Worm (Caenorhabditis elegans) whole organism, late embryonic: ENCODE data around the gene rps-22.

Experiments used
- F13H6.1 ChIP-seq: sonication (generic microtip); optimal IDR thresholded peaks from 2 replicates; lab custom pipeline; 2016; ENCODE audit warnings: missing genetic modification characterization, missing compliant biosample characterization
- K02D7.2 ChIP-seq: sonication (generic microtip); optimal IDR thresholded peaks from 2 replicates; lab custom pipeline; 2017; ENCODE audit warnings: mild to moderate bottlenecking, missing genetic modification characterization, missing compliant biosample characterization
- T23F11.4 ChIP-seq: fragments of 200-800 bp; sonication (Bioruptor generic); optimal IDR thresholded peaks from 2 replicates; lab custom pipeline; 2018; ENCODE audit warnings: mild to moderate bottlenecking, missing genetic modification characterization, missing compliant biosample characterization
- ceh-18 ChIP-seq: sonication (generic microtip); optimal IDR thresholded peaks from 2 replicates; lab custom pipeline; 2016; ENCODE audit warnings: missing genetic modification characterization, missing compliant biosample characterization
- ceh-19 ChIP-seq: fragments of 200-800 bp; sonication (Bioruptor generic); optimal IDR thresholded peaks from 2 replicates; lab custom pipeline; 2018; ENCODE audit warnings: mild to moderate bottlenecking, missing genetic modification characterization, missing compliant biosample characterization
- ceh-2 ChIP-seq: sonication (generic microtip); optimal IDR thresholded peaks from 2 replicates; lab custom pipeline; 2016; ENCODE audit warnings: missing genotype, missing genetic modification characterization, missing compliant biosample characterization
- ceh-22 ChIP-seq: sonication (generic microtip); optimal IDR thresholded peaks from 2 replicates; lab custom pipeline; 2017; ENCODE audit warnings: missing biosample characterization, missing genetic modification characterization
- ceh-31 ChIP-seq: sonication (generic microtip); optimal IDR thresholded peaks from 2 replicates; lab custom pipeline; 2016; ENCODE audit warnings: missing genetic modification characterization, missing compliant biosample characterization
- ceh-34 ChIP-seq: sonication (generic microtip); optimal IDR thresholded peaks from 2 replicates; lab custom pipeline; 2016; ENCODE audit warnings: mild to moderate bottlenecking, missing genetic modification characterization, missing compliant biosample characterization
- ceh-45 ChIP-seq: fragments of 200-800 bp; sonication (Bioruptor generic); IDR thresholded peaks from 2 replicates; pipeline ENCODE4 v1.3.6; 2022; ENCODE audit warnings: missing genetic modification reagents, missing genetic modification characterization, missing compliant biosample characterization
- ceh-48 ChIP-seq: sonication (generic microtip); optimal IDR thresholded peaks from 2 replicates; lab custom pipeline; 2016; ENCODE audit warnings: missing genetic modification characterization, inconsistent platforms, missing compliant biosample characterization
- ceh-6 ChIP-seq: fragments of 200-800 bp; sonication (Bioruptor generic); optimal IDR thresholded peaks from 2 replicates; lab custom pipeline; 2018; ENCODE audit warnings: mild to moderate bottlenecking, missing genetic modification characterization, missing compliant biosample characterization
- dmd-4 ChIP-seq: sonication (generic microtip); optimal IDR thresholded peaks from 2 replicates; lab custom pipeline; 2016; ENCODE audit warnings: borderline replicate concordance, missing genetic modification characterization, missing compliant biosample characterization
- dve-1 ChIP-seq: sonication (generic microtip); optimal IDR thresholded peaks from 2 replicates; lab custom pipeline; 2017; ENCODE audit warnings: antibody characterized with exemption, mild to moderate bottlenecking, missing genetic modification characterization, missing compliant biosample characterization
- elt-2 ChIP-seq: sonication (generic microtip); optimal IDR thresholded peaks from 2 replicates; lab custom pipeline; 2016; ENCODE audit warnings: missing genetic modification reagents, missing genetic modification characterization, missing compliant biosample characterization
- elt-4 ChIP-seq: sonication (generic microtip); optimal IDR thresholded peaks from 2 replicates; lab custom pipeline; 2016; ENCODE audit warnings: missing genetic modification characterization, missing compliant biosample characterization
- ets-4 ChIP-seq: sonication (generic microtip); optimal IDR thresholded peaks from 2 replicates; lab custom pipeline; 2016; ENCODE audit warnings: missing genetic modification characterization, missing compliant biosample characterization
- eyg-1 ChIP-seq: sonication (generic microtip); optimal IDR thresholded peaks from 2 replicates; lab custom pipeline; 2016; ENCODE audit warnings: missing genotype, missing genetic modification characterization, missing compliant biosample characterization
- hlh-13 ChIP-seq: fragments of 200-800 bp; sonication (Bioruptor generic); optimal IDR thresholded peaks from 2 replicates; lab custom pipeline; 2018; ENCODE audit warnings: mild to moderate bottlenecking, missing genetic modification characterization, missing compliant biosample characterization
- hlh-30 ChIP-seq: sonication (generic microtip); optimal IDR thresholded peaks from 2 replicates; lab custom pipeline; 2017; ENCODE audit warnings: antibody characterized with exemption, missing genetic modification characterization, missing compliant biosample characterization; ENCODE audit not compliant: insufficient read depth
- lin-11 ChIP-seq: fragments of 200-800 bp; sonication (Bioruptor generic); optimal IDR thresholded peaks from 2 replicates; lab custom pipeline; 2018; ENCODE audit warnings: mild to moderate bottlenecking, missing genetic modification characterization, missing compliant biosample characterization
- mec-3 ChIP-seq: sonication (generic microtip); optimal IDR thresholded peaks from 2 replicates; lab custom pipeline; 2016; ENCODE audit warnings: borderline replicate concordance, missing genetic modification characterization, missing compliant biosample characterization
- nfya-1 ChIP-seq: sonication (generic microtip); optimal IDR thresholded peaks from 2 replicates; lab custom pipeline; 2017; ENCODE audit warnings: missing genetic modification characterization, mild to moderate bottlenecking, missing compliant biosample characterization, antibody characterized with exemption, moderate library complexity
- nhr-232 ChIP-seq: sonication (generic microtip); optimal IDR thresholded peaks from 2 replicates; lab custom pipeline; 2016; ENCODE audit warnings: missing genetic modification characterization, missing compliant biosample characterization
- pat-9 ChIP-seq: fragments of 200-800 bp; sonication (Bioruptor generic); optimal IDR thresholded peaks from 2 replicates; lab custom pipeline; 2018; ENCODE audit warnings: mild to moderate bottlenecking, missing genetic modification characterization, moderate library complexity, missing compliant biosample characterization
- pax-1 ChIP-seq: fragments of 150-350 bp; optimal IDR thresholded peaks from 2 replicates; lab custom pipeline; 2014; ENCODE audit warnings: missing biosample characterization, missing genetic modification characterization
- pqm-1 ChIP-seq: sonication (generic microtip); optimal IDR thresholded peaks from 2 replicates; lab custom pipeline; 2016; ENCODE audit warnings: missing genetic modification characterization, missing compliant biosample characterization
- ref-2 ChIP-seq: sonication (generic microtip); optimal IDR thresholded peaks from 2 replicates; lab custom pipeline; 2016; ENCODE audit warnings: missing genetic modification characterization, missing compliant biosample characterization
- rnt-1 ChIP-seq: sonication (generic microtip); optimal IDR thresholded peaks from 2 replicates; lab custom pipeline; 2016; ENCODE audit warnings: missing genetic modification characterization, missing compliant biosample characterization
- sdc-2 ChIP-seq: sonication (generic microtip); optimal IDR thresholded peaks from 2 replicates; lab custom pipeline; 2016; ENCODE audit warnings: missing genotype, missing genetic modification characterization, missing compliant biosample characterization
- tbx-2 ChIP-seq: sonication (generic microtip); optimal IDR thresholded peaks from 2 replicates; lab custom pipeline; 2016; ENCODE audit warnings: missing genetic modification characterization, missing compliant biosample characterization
- tbx-7 ChIP-seq: sonication (generic microtip); optimal IDR thresholded peaks from 2 replicates; lab custom pipeline; 2016; ENCODE audit warnings: missing genotype, missing genetic modification characterization, missing compliant biosample characterization
- unc-3 ChIP-seq, 2 experiments: fragments of 200-800 bp in 1 of 2; sonication (Bioruptor generic) in 1 of 2; sonication (generic microtip) in 1 of 2; conservative IDR thresholded peaks in 1 of 2; optimal IDR thresholded peaks in 1 of 2; 2 replicates each; pipeline versions ENCODE4 v1.3.6 to Lab custom; 2016 to 2022; ENCODE audit warnings: missing compliant biosample characterization in 2 of 2, missing genetic modification characterization in 2 of 2, missing genetic modification reagents in 1 of 2
- unc-42 ChIP-seq: sonication (generic microtip); optimal IDR thresholded peaks from 2 replicates; lab custom pipeline; 2016; ENCODE audit warnings: missing genotype, missing genetic modification characterization, missing compliant biosample characterization
- unc-55 ChIP-seq: sonication (generic microtip); optimal IDR thresholded peaks from 2 replicates; lab custom pipeline; 2017; ENCODE audit warnings: missing biosample characterization, missing genetic modification reagents, missing genetic modification characterization
- ztf-16 ChIP-seq: sonication (generic microtip); optimal IDR thresholded peaks from 2 replicates; lab custom pipeline; 2017; ENCODE audit warnings: missing genetic modification characterization, missing compliant biosample characterization

Gene rps-22

DNA sequence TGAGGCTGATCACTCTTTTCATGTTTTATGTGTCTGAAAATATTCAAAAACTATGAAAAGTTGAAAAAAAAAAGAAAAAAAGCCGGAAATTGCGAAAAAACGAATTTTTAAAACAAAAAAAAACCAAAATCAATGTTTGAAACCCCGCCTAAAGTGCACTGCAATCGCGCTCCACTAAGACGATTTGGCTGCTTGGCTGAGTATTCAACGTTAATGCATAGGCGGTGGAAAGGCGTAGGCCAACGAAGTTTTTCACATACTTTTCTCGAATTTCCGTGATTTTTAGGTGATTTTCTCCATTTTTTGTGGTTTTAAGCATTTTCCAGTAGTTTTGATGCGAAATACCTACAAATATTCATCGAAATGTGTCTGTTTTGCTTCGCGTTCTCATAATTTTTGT lies at the start of gene rps-22, which contains the start of gene polh-1:
TSS of gene rps-22 (plus strand) at position 300 of the 400 bp plus-strand sequence.
TSS of gene polh-1 (minus strand) at position 34 of the 400 bp plus-strand sequence.
- TF ChIP-seq tbx-2 (tag; lab: Kevin White, UChicago) = peak; percentile 55
- peak; percentile 81 for TF ChIP-seq pax-1 (tag; lab: Kevin White, UChicago)
- TF ChIP-seq ceh-18 (tag; lab: Kevin White, UChicago) = peak; percentile 82
- peak; percentile 54 for TF ChIP-seq elt-2 (tag; lab: Kevin White, UChicago)
- TF ChIP-seq dve-1 (tag; lab: Kevin White, UChicago) = peak; percentile 72
- peak; percentile 42 for TF ChIP-seq ceh-34 (tag; lab: Kevin White, UChicago)
- TF ChIP-seq ets-4 (tag; lab: Kevin White, UChicago) = peak; percentile 20
- TF ChIP-seq nfya-1 (tag; lab: Kevin White, UChicago) = peak; percentile 82
- TF ChIP-seq eyg-1 (tag; lab: Kevin White, UChicago) = no peak
- peak; percentile 38 for TF ChIP-seq ref-2 (tag; lab: Kevin White, UChicago)
- peak; percentile 78 for TF ChIP-seq unc-42
- TF ChIP-seq ceh-48 (tag; lab: Kevin White, UChicago) = peak; percentile 68
- peak; percentile 46 for TF ChIP-seq hlh-30 (tag; lab: Kevin White, UChicago)
- TF ChIP-seq ceh-31 (tag; lab: Kevin White, UChicago) = peak; percentile 79
- TF ChIP-seq mec-3 (tag; lab: Kevin White, UChicago) = no peak
- TF ChIP-seq ceh-45 (GFP tag; lab: Robert Waterston, UW) = 0 out of 2 replicates have a peak, but pooled peaks have one; percentile 27
- TF ChIP-seq T23F11.4 (GFP tag; lab: Kevin White, UChicago) = no peak
- peak; percentile 38 for TF ChIP-seq rnt-1 (tag; lab: Kevin White, UChicago)
- no peak for TF ChIP-seq unc-55 (GFP tag; lab: Kevin White, UChicago)
- peak; percentile 22 for TF ChIP-seq ztf-16 (tag; lab: Kevin White, UChicago)

- TF ChIP-seq hlh-13 (GFP tag; lab: Kevin White, UChicago) = no peak
- TF ChIP-seq unc-3 (GFP tag; conservative IDR thresholded peaks at IDR 0.05; lab: Robert Waterston, UW) = no peak
- TF ChIP-seq unc-3 (tag; optimal IDR thresholded peaks at IDR 0.05; lab: Kevin White, UChicago) = no peak
- no peak for TF ChIP-seq ets-4 (tag; lab: Kevin White, UChicago)
- no peak for TF ChIP-seq lin-11 (tag; lab: Kevin White, UChicago)
- no peak for TF ChIP-seq eyg-1 (tag; lab: Kevin White, UChicago)
- TF ChIP-seq ceh-6 (GFP tag; lab: Kevin White, UChicago) = no peak
- no peak for TF ChIP-seq pqm-1 (tag; lab: Kevin White, UChicago)
- TF ChIP-seq elt-4 = no peak
- TF ChIP-seq sdc-2 (tag; lab: Kevin White, UChicago) = no peak
- TF ChIP-seq tbx-2 (tag; lab: Kevin White, UChicago) = no peak
- no peak for TF ChIP-seq tbx-7 (tag; lab: Kevin White, UChicago)
- TF ChIP-seq ceh-22 (tag; lab: Kevin White, UChicago) = no peak
- no peak for TF ChIP-seq ztf-16 (tag; lab: Kevin White, UChicago)
- no peak for TF ChIP-seq pat-9 (tag; lab: Kevin White, UChicago)
- no peak for TF ChIP-seq ceh-19
- no peak for TF ChIP-seq ceh-2 (tag; lab: Kevin White, UChicago)
- no peak for TF ChIP-seq K02D7.2 (tag; lab: Kevin White, UChicago)
- no peak for TF ChIP-seq dmd-4 (tag; lab: Kevin White, UChicago)
- no peak for TF ChIP-seq nhr-232 (tag; lab: Kevin White, UChicago)
- no peak for TF ChIP-seq F13H6.1 (tag; lab: Kevin White, UChicago)
Measured at ce11 chrIII:1903966-1904365, 46.4 kb upstream of the rps-22 start.

ce11 chrIII:1905589-1905988 lies 44.7 kb upstream of the rps-22 start, which contains the start of the genes B0524.6 and pqn-41:
TSS of gene B0524.6 (minus strand) at chrIII:1905640.
TSS of gene pqn-41 (plus strand) at chrIII:1905958.
- TF ChIP-seq elt-2 (tag; lab: Kevin White, UChicago) = no peak
- peak; percentile 68 for TF ChIP-seq unc-42
- TF ChIP-seq, all 69 proteins: peak for 1
